Fruit fly (Drosophila melanogaster) S2 (cell line): ENCODE measurements around the gene CG46434.

Source experiments
- CG8478 ChIP-seq: fragments of >200 bp; optimal IDR thresholded peaks from 2 replicates; lab custom pipeline; 2018
- CTCF ChIP-seq, 2 experiments: fragments of >200 bp; optimal IDR thresholded peaks; 2 replicates each; lab custom pipeline; 2018

DNA sequence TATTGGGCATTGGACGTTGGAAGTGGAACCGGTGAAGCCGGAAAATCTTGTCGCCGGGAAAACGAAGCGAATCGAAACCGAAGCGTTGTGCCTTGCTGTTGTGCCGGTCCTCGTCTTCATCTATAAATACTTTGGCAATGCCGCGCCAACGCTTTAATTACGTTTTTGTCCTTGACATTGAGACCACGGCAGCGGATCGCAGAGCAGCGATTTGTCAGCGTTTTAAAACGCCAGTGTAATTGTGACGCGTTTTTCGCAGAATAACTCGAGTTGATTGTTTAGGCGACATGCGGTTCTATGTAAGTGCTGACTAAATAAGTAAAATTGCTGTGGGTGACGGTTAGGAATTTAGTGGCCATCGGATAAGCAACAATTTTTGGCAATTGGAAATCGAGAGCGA, 22.9 kb downstream of the CG46434 start:
- TF ChIP-seq CG8478 (no peak), CTCF (optimal IDR thresholded peaks at IDR 0.05; lab: Kevin White, UChicago) (no peak)
